Fruit fly (Drosophila melanogaster) whole organism, adult: ENCODE measurements around the gene CG14340.

Experiments used
- CG1620 ChIP-seq: fragments of 200-800 bp; sonication (Bioruptor generic); optimal IDR thresholded peaks from 2 replicates; lab custom pipeline; 2016; ENCODE audit warnings: missing biosample characterization, missing genetic modification characterization
- CG33017 ChIP-seq: fragments of 200-800 bp; sonication (Bioruptor generic); optimal IDR thresholded peaks from 2 replicates; lab custom pipeline; 2018; ENCODE audit warnings: missing biosample characterization, mild to moderate bottlenecking, missing genetic modification characterization, moderate library complexity
- Clk ChIP-seq: fragments of 200-800 bp; sonication (Bioruptor generic); optimal IDR thresholded peaks from 2 replicates; lab custom pipeline; 2017; ENCODE audit warnings: missing biosample characterization, missing genetic modification characterization
- Crg-1 ChIP-seq: fragments of 200-800 bp; sonication (Bioruptor generic); optimal IDR thresholded peaks from 2 replicates; lab custom pipeline; 2016; ENCODE audit warnings: missing biosample characterization, missing genetic modification characterization
- Mnt ChIP-seq: fragments of 200-800 bp; sonication (Bioruptor generic); optimal IDR thresholded peaks from 2 replicates; lab custom pipeline; 2016; ENCODE audit warnings: missing biosample characterization, mild to moderate bottlenecking, missing genetic modification characterization
- cic ChIP-seq: fragments of 200-800 bp; sonication (Bioruptor generic); optimal IDR thresholded peaks from 2 replicates; lab custom pipeline; 2017; ENCODE audit warnings: missing biosample characterization, mild to moderate bottlenecking, missing genetic modification characterization, moderate library complexity
- ovo ChIP-seq: fragments of 200-800 bp; sonication (Bioruptor generic); optimal IDR thresholded peaks from 2 replicates; lab custom pipeline; 2016; ENCODE audit warnings: missing biosample characterization, missing genetic modification characterization
- pad ChIP-seq: fragments of 200-800 bp; sonication (Bioruptor generic); optimal IDR thresholded peaks from 3 replicates; lab custom pipeline; 2017; ENCODE audit warnings: missing biosample characterization, missing genetic modification characterization, mild to moderate bottlenecking, moderate library complexity, missing genetic modification reagents
- toe ChIP-seq: fragments of 200-800 bp; sonication (Bioruptor generic); optimal IDR thresholded peaks from 2 replicates; lab custom pipeline; 2016; ENCODE audit warnings: missing biosample characterization, missing genetic modification characterization

DNA sequence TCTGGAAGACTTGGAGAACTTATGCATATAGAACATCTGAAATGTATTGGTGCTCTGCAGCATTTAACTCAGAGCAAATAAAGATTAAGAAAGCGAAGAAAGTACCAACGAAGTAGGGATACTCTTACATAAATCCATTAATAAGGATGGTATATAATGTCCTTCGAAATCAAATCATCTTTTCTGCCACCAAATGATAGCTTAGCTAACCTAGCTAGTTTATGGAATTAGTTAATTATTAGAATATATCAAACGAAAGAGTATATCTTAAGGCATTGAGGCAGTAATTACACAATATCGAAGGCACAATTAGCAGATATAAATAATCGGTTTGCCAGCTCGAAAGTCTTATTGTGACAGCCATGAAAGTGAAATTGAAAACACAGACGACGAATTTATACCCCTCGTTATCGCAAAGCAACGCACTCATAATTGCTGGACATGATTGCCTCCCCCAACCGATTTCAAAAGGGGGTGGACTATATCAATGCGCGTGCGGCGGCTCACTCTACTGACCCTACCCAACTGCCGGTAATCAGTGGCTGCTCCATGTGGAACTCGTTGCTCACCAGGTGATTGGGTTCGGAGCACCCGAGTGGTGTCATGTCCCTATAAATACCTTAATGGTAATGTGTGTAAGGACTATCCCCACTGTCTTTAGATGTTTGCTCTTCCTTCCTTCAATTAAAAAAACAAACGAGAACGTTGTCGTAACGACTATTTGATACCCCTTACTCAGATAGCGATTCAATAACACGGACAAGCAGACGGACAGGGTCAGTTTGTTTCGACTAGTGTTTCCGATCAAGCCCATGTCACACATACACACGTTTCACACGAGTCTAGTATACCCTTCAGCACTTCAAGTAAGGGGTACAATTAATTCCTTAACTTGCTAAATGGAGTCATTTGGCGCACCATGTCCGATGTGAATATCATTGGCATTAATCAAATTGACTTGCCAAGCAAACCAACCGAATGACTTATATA lies 31.9 kb downstream of the CG14340 start:
- TF ChIP-seq ovo (no peak), CG1620 (GFP tag; lab: Kevin White, UChicago) (no peak), toe (peak; percentile 1), pad (no peak), Mnt (no peak), Crg-1 (no peak), CG33017 (tag; lab: Kevin White, UChicago) (no peak), cic (GFP tag; lab: Kevin White, UChicago) (no peak), Clk (GFP tag; lab: Kevin White, UChicago) (no peak)
